Fruit fly (Drosophila melanogaster): ENCODE data around the gene bou.

The bou gene

dm6 chrX:6985182-6985851 lies 969 bp upstream of the bou start (continued):
- TF ChIP-seq CG15601 (tag; optimal IDR thresholded peaks at IDR 0.05), result peak; percentile 88
- peak in 1 of 3 experiments; percentile 91 for TF ChIP-seq lola (GFP tag; optimal IDR thresholded peaks at IDR 0.05)
- TF ChIP-seq CG1529 (GFP tag; optimal IDR thresholded peaks at IDR 0.05), result peak; percentile 82
- TF ChIP-seq BtbVII (GFP tag; optimal IDR thresholded peaks at IDR 0.05), result no peak
- no peak for TF ChIP-seq Hr39 (optimal IDR thresholded peaks at IDR 0.05)
- peak; percentile 74 for TF ChIP-seq twi (tag; optimal IDR thresholded peaks at IDR 0.05)
- TF ChIP-seq Adf1 (GFP tag; IDR thresholded peaks at IDR 0.05), result no peak
- peak; percentile 64 to 82 for TF ChIP-seq dpn (GFP tag; optimal IDR thresholded peaks at IDR 0.05)
- TF ChIP-seq CG2199 (GFP tag; IDR thresholded peaks at IDR 0.05), result no peak
- TF ChIP-seq en (GFP tag; optimal IDR thresholded peaks at IDR 0.05), result peak; percentile 60
- TF ChIP-seq CG12236 (GFP tag; optimal IDR thresholded peaks at IDR 0.05), result peak; percentile 76
- TF ChIP-seq E2f1 (GFP tag; IDR thresholded peaks at IDR 0.05), result peak; percentile 73
- TF ChIP-seq chm (GFP tag; IDR thresholded peaks at IDR 0.05), result peak; percentile 80; the same call in 1 of the 2 replicates
- TF ChIP-seq Gsc (GFP tag; IDR thresholded peaks at IDR 0.05), result peak; percentile 42; the same call in 1 of the 2 replicates
- TF ChIP-seq Dbx (GFP tag; IDR thresholded peaks at IDR 0.05), result no peak
- no peak for TF ChIP-seq Kr (GFP tag; optimal IDR thresholded peaks at IDR 0.05)
- TF ChIP-seq inv (GFP tag; IDR thresholded peaks at IDR 0.05; ENCODE audit: partially characterized antibody), result peak; percentile 42; the same call in 1 of the 2 replicates
- peak; percentile 74; the same call in 2 of the 3 replicates for TF ChIP-seq Opbp (GFP tag; IDR thresholded peaks at IDR 0.05; ENCODE audit: partially characterized antibody)
- no peak for TF ChIP-seq CG4328 (GFP tag; optimal IDR thresholded peaks at IDR 0.05)
- peak; percentile 85 for TF ChIP-seq Blimp-1 (GFP tag; optimal IDR thresholded peaks at IDR 0.05)
- 0 out of 3 replicates have a peak, but pooled peaks have one; percentile 10 for TF ChIP-seq CG14050 (GFP tag; IDR thresholded peaks at IDR 0.05)
- peak; percentile 78 for TF ChIP-seq Dip3 (GFP tag; optimal IDR thresholded peaks at IDR 0.05)
- no peak for TF ChIP-seq sr (GFP tag; IDR thresholded peaks at IDR 0.05)
- peak; percentile 63 for TF ChIP-seq CG10654 (GFP tag; optimal IDR thresholded peaks at IDR 0.05)
- TF ChIP-seq CG30431 (GFP tag; optimal IDR thresholded peaks at IDR 0.05), result peak; percentile 67
- TF ChIP-seq h (optimal IDR thresholded peaks at IDR 0.05), result no peak
- TF ChIP-seq CG34376 (GFP tag; optimal IDR thresholded peaks at IDR 0.05), result no peak
- TF ChIP-seq CG18599 (GFP tag; optimal IDR thresholded peaks at IDR 0.05), result peak; percentile 72
- TF ChIP-seq repo (GFP tag; optimal IDR thresholded peaks at IDR 0.05), result peak; percentile 48
- peak; percentile 80 for TF ChIP-seq CG4820 (GFP tag; optimal IDR thresholded peaks at IDR 0.05)
- no peak for TF ChIP-seq vnd (GFP tag; IDR thresholded peaks at IDR 0.05; ENCODE audit: partially characterized antibody)
- peak; percentile 36 for TF ChIP-seq Hmx (GFP tag; optimal IDR thresholded peaks at IDR 0.05)
- TF ChIP-seq ftz-f1 (GFP tag; optimal IDR thresholded peaks at IDR 0.05), result no peak
- TF ChIP-seq gsb (GFP tag; IDR thresholded peaks at IDR 0.05), result no peak
- TF ChIP-seq CG32772 (GFP tag; IDR thresholded peaks at IDR 0.05), result peak; percentile 68
- peak; percentile 46 for TF ChIP-seq CG10274 (GFP tag; optimal IDR thresholded peaks at IDR 0.05)
- TF ChIP-seq dm (GFP tag; optimal IDR thresholded peaks at IDR 0.05), result peak; percentile 63
- TF ChIP-seq Atf-2 (GFP tag; optimal IDR thresholded peaks at IDR 0.05), result peak; percentile 78
- TF ChIP-seq org-1 (GFP tag; optimal IDR thresholded peaks at IDR 0.05), result peak; percentile 64
- peak; percentile 54 for TF ChIP-seq tup (GFP tag; optimal IDR thresholded peaks at IDR 0.05)
- peak; percentile 22 for TF ChIP-seq CG12104 (GFP tag; optimal IDR thresholded peaks at IDR 0.05)
- TF ChIP-seq Hand (GFP tag; optimal IDR thresholded peaks at IDR 0.05), result peak; percentile 7
- TF ChIP-seq abd-A (tag; optimal IDR thresholded peaks at IDR 0.05), result peak; percentile 33
- peak; percentile 35 for TF ChIP-seq CG12299 (tag; optimal IDR thresholded peaks at IDR 0.05)
- peak; percentile 79 for TF ChIP-seq Hr3 (GFP tag; optimal IDR thresholded peaks at IDR 0.05)
- TF ChIP-seq ewg (GFP tag; optimal IDR thresholded peaks at IDR 0.05), result peak; percentile 54
- peak; percentile 56 for TF ChIP-seq crc (GFP tag; optimal IDR thresholded peaks at IDR 0.05)
- peak; percentile 44; the same call in 1 of the 2 replicates for TF ChIP-seq Scr (GFP tag; IDR thresholded peaks at IDR 0.05; ENCODE audit: partially characterized antibody)
- TF ChIP-seq ken (GFP tag; IDR thresholded peaks at IDR 0.05), result 0 out of 3 replicates have a peak, but pooled peaks have one; percentile 63
- peak; percentile 75 for TF ChIP-seq ATbp (GFP tag; optimal IDR thresholded peaks at IDR 0.05)
